Worm (Caenorhabditis elegans) whole organism, early embryonic: ENCODE results near the gene dhs-30.

Source experiments
- B0310.2 ChIP-seq: sonication (generic microtip); optimal IDR thresholded peaks from 2 replicates; lab custom pipeline; 2016; ENCODE audit warnings: mild to moderate bottlenecking, missing genetic modification characterization, missing compliant biosample characterization
- ama-1 ChIP-seq: fragments of 150-350 bp; optimal IDR thresholded peaks from 2 replicates; lab custom pipeline; 2014
- flt-1 ChIP-seq: fragments of 200-800 bp; sonication (Bioruptor generic); IDR thresholded peaks from 2 replicates; pipeline ENCODE4 v1.3.6; 2022; ENCODE audit warnings: missing genetic modification characterization, missing compliant biosample characterization
- hmg-4 ChIP-seq: fragments of 200-800 bp; sonication (Bioruptor generic); optimal IDR thresholded peaks from 2 replicates; lab custom pipeline; 2018; ENCODE audit warnings: mild to moderate bottlenecking, missing genetic modification characterization, missing compliant biosample characterization
- sea-1 ChIP-seq: fragments of 200-800 bp; sonication (Bioruptor generic); conservative IDR thresholded peaks from 2 replicates; pipeline ENCODE4 v1.3.6; 2022; ENCODE audit warnings: missing genetic modification characterization, missing compliant biosample characterization

ce11 chrX:17195080-17195479, 40.6 kb downstream of the dhs-30 start, which contains the start of gene B0302.5:
- TF ChIP-seq B0310.2 (tag; lab: Kevin White, UChicago) (no peak), sea-1 (GFP tag; lab: Robert Waterston, UW) (no peak), hmg-4 (GFP tag; lab: Kevin White, UChicago) (no peak), ama-1 (lab: Kevin White, UChicago) (no peak), flt-1 (GFP tag; lab: Robert Waterston, UW) (no peak)
